Worm (Caenorhabditis elegans) whole organism, young adult: ENCODE measurements around the gene ZK809.5.

Source experiments
- C17E4.6 ChIP-seq: fragments of 200-800 bp; sonication (Bioruptor generic); IDR thresholded peaks from 2 replicates; pipeline ENCODE4 v1.3.6; 2022; ENCODE audit warnings: missing genetic modification reagents, missing genetic modification characterization, missing compliant biosample characterization
- D2030.7 ChIP-seq: fragments of 200-800 bp; sonication (Bioruptor generic); IDR thresholded peaks from 2 replicates; pipeline ENCODE4 v1.3.6; 2022; ENCODE audit warnings: missing genetic modification reagents, missing genetic modification characterization, missing compliant biosample characterization
- F33H1.4 ChIP-seq: fragments of 200-800 bp; sonication (Bioruptor generic); IDR thresholded peaks from 2 replicates; pipeline ENCODE4 v1.3.6; 2022; ENCODE audit warnings: missing genetic modification reagents, missing genetic modification characterization, missing compliant biosample characterization
- F37B4.10 ChIP-seq: fragments of 200-800 bp; sonication (Bioruptor generic); IDR thresholded peaks from 2 replicates; pipeline ENCODE4 v1.3.6; 2022; ENCODE audit warnings: missing genetic modification characterization, missing compliant biosample characterization
- F52B5.7 ChIP-seq: sonication (generic microtip); optimal IDR thresholded peaks from 2 replicates; lab custom pipeline; 2016; ENCODE audit warnings: mild to moderate bottlenecking, missing genetic modification characterization, missing compliant biosample characterization
- K12H6.12 ChIP-seq: fragments of 200-800 bp; sonication (Bioruptor generic); optimal IDR thresholded peaks from 2 replicates; lab custom pipeline; 2018; ENCODE audit warnings: mild to moderate bottlenecking, missing genetic modification characterization, missing compliant biosample characterization
- T26A5.8 ChIP-seq: sonication (generic microtip); optimal IDR thresholded peaks from 2 replicates; lab custom pipeline; 2016; ENCODE audit warnings: missing genetic modification characterization, missing compliant biosample characterization
- Y53G8AR.9 ChIP-seq: fragments of 200-800 bp; sonication (Bioruptor generic); conservative IDR thresholded peaks from 2 replicates; pipeline ENCODE4 v1.3.6; 2022; ENCODE audit warnings: missing genetic modification reagents, missing genetic modification characterization, missing compliant biosample characterization
- aptf-2 ChIP-seq: fragments of 200-800 bp; sonication (Bioruptor generic); conservative IDR thresholded peaks from 2 replicates; pipeline ENCODE4 v1.3.6; 2022; ENCODE audit warnings: missing genetic modification reagents, missing genetic modification characterization, missing compliant biosample characterization
- athp-1 ChIP-seq: sonication (generic microtip); optimal IDR thresholded peaks from 2 replicates; lab custom pipeline; 2017; ENCODE audit warnings: mild to moderate bottlenecking, missing genetic modification characterization, missing compliant biosample characterization
- attf-3 ChIP-seq: fragments of 200-800 bp; sonication (Bioruptor generic); conservative IDR thresholded peaks from 2 replicates; pipeline ENCODE4 v1.3.6; 2022; ENCODE audit warnings: missing genetic modification reagents, missing genetic modification characterization, missing compliant biosample characterization
- attf-5 ChIP-seq: fragments of 200-800 bp; sonication (Bioruptor generic); optimal IDR thresholded peaks from 2 replicates; lab custom pipeline; 2018; ENCODE audit warnings: mild to moderate bottlenecking, missing genetic modification characterization, missing compliant biosample characterization
- cebp-1 ChIP-seq, 2 experiments: fragments of 200-800 bp in 1 of 2; sonication (Bioruptor generic) in 1 of 2; sonication (generic microtip) in 1 of 2; IDR thresholded peaks in 1 of 2; optimal IDR thresholded peaks in 1 of 2; 2 replicates each; pipeline versions ENCODE4 v1.3.6 to Lab custom; 2017 to 2022; ENCODE audit warnings: missing compliant biosample characterization in 2 of 2, missing genetic modification characterization in 2 of 2, mild to moderate bottlenecking in 1 of 2, missing genetic modification reagents in 1 of 2, moderate library complexity in 1 of 2
- ceh-100 ChIP-seq: fragments of 200-800 bp; sonication (Bioruptor generic); IDR thresholded peaks from 2 replicates; pipeline ENCODE4 v1.3.6; 2022; ENCODE audit warnings: missing genetic modification reagents, missing genetic modification characterization, missing compliant biosample characterization
- ceh-27 ChIP-seq: fragments of 200-800 bp; sonication (Bioruptor generic); optimal IDR thresholded peaks from 2 replicates; lab custom pipeline; 2018; ENCODE audit warnings: mild to moderate bottlenecking, missing genetic modification characterization, moderate library complexity, missing compliant biosample characterization
- efl-1 ChIP-seq: fragments of 150-350 bp; optimal IDR thresholded peaks from 2 replicates; lab custom pipeline; 2014; ENCODE audit warnings: missing biosample characterization, missing genetic modification reagents, missing genetic modification characterization
- gei-17 ChIP-seq: fragments of 200-800 bp; sonication (Bioruptor generic); optimal IDR thresholded peaks from 2 replicates; lab custom pipeline; 2018; ENCODE audit warnings: mild to moderate bottlenecking, missing genetic modification characterization, missing compliant biosample characterization
- lag-1 ChIP-seq: fragments of 200-800 bp; sonication (Bioruptor generic); IDR thresholded peaks from 2 replicates; pipeline ENCODE4 v1.3.6; 2022; ENCODE audit warnings: missing genetic modification reagents, missing genetic modification characterization, missing compliant biosample characterization
- let-607 ChIP-seq, 2 experiments: fragments of 200-800 bp in 1 of 2; sonication (Bioruptor generic) in 1 of 2; sonication (generic microtip) in 1 of 2; optimal IDR thresholded peaks; 2 replicates each; lab custom pipeline; 2016 to 2018; ENCODE audit warnings: mild to moderate bottlenecking in 2 of 2, missing compliant biosample characterization in 2 of 2, missing genetic modification characterization in 2 of 2, moderate library complexity in 2 of 2, missing genotype in 1 of 2
- lin-35 ChIP-seq, 3 experiments: fragments of 150-350 bp in 2 of 3; sonication (generic microtip) in 1 of 3; optimal IDR thresholded peaks; 2 replicates each; lab custom pipeline; 2014 to 2018; ENCODE audit warnings: missing biosample characterization in 3 of 3, missing genetic modification characterization in 3 of 3, missing genetic modification reagents in 3 of 3
- lin-40 ChIP-seq: sonication (generic microtip); optimal IDR thresholded peaks from 2 replicates; lab custom pipeline; 2016; ENCODE audit warnings: missing genetic modification characterization, mild to moderate bottlenecking, missing compliant biosample characterization, missing genotype, missing genetic modification reagents
- lir-1 ChIP-seq: fragments of 200-800 bp; sonication (Bioruptor generic); conservative IDR thresholded peaks from 2 replicates; pipeline ENCODE4 v1.3.6; 2022; ENCODE audit warnings: missing genetic modification reagents, missing genetic modification characterization, missing compliant biosample characterization
- lsl-1 ChIP-seq: fragments of 200-800 bp; sonication (Bioruptor generic); optimal IDR thresholded peaks from 2 replicates; lab custom pipeline; 2018; ENCODE audit warnings: mild to moderate bottlenecking, missing genetic modification characterization, moderate library complexity, missing compliant biosample characterization
- lsy-27 ChIP-seq: sonication (generic microtip); optimal IDR thresholded peaks from 2 replicates; lab custom pipeline; 2017; ENCODE audit warnings: missing genetic modification characterization, mild to moderate bottlenecking, missing compliant biosample characterization, antibody characterized with exemption, missing genotype, borderline replicate concordance; ENCODE audit not compliant: insufficient read depth
- madf-6 ChIP-seq: fragments of 200-800 bp; sonication (Bioruptor generic); IDR thresholded peaks from 2 replicates; pipeline ENCODE4 v1.3.6; 2022; ENCODE audit warnings: missing genetic modification reagents, missing genetic modification characterization, missing compliant biosample characterization
- mcd-1 ChIP-seq: fragments of 200-800 bp; sonication (Bioruptor generic); IDR thresholded peaks from 2 replicates; pipeline ENCODE4 v1.3.6; 2022; ENCODE audit warnings: missing genetic modification reagents, missing genetic modification characterization, missing compliant biosample characterization
- mel-28 ChIP-seq: sonication (generic microtip); optimal IDR thresholded peaks from 2 replicates; lab custom pipeline; 2016; ENCODE audit warnings: borderline replicate concordance, mild to moderate bottlenecking, missing genetic modification characterization, missing compliant biosample characterization
- nhr-80 ChIP-seq: sonication (generic microtip); optimal IDR thresholded peaks from 2 replicates; lab custom pipeline; 2016; ENCODE audit warnings: missing genetic modification characterization, missing compliant biosample characterization
- nhr-90 ChIP-seq: sonication (generic microtip); optimal IDR thresholded peaks from 2 replicates; lab custom pipeline; 2016; ENCODE audit warnings: missing genotype, mild to moderate bottlenecking, missing genetic modification characterization, missing compliant biosample characterization
- rcor-1 ChIP-seq: fragments of 200-800 bp; sonication (Bioruptor generic); IDR thresholded peaks from 2 replicates; pipeline ENCODE4 v1.3.6; 2022; ENCODE audit warnings: missing genetic modification reagents, missing genetic modification characterization, missing compliant biosample characterization
- rpc-1 ChIP-seq, 2 experiments: fragments of 150-350 bp in 1 of 2; sonication (generic microtip) in 1 of 2; optimal IDR thresholded peaks; 2 replicates each; lab custom pipeline; 2014 to 2018; ENCODE audit warnings: missing biosample characterization in 1 of 2, missing genetic modification characterization in 1 of 2, missing genetic modification reagents in 1 of 2, missing genotype in 1 of 2
- zim-3 ChIP-seq: sonication (generic microtip); optimal IDR thresholded peaks from 2 replicates; lab custom pipeline; 2017; ENCODE audit warnings: mild to moderate bottlenecking, missing genetic modification characterization, moderate library complexity, missing compliant biosample characterization
- ztf-28 ChIP-seq: fragments of 200-800 bp; sonication (Bioruptor generic); IDR thresholded peaks from 2 replicates; pipeline ENCODE4 v1.3.6; 2022; ENCODE audit warnings: missing genetic modification reagents, missing genetic modification characterization, missing compliant biosample characterization
- ztf-3 ChIP-seq: fragments of 200-800 bp; sonication (Bioruptor generic); optimal IDR thresholded peaks from 2 replicates; lab custom pipeline; 2018; ENCODE audit warnings: mild to moderate bottlenecking, missing genetic modification characterization, missing compliant biosample characterization
- ztf-6 ChIP-seq: fragments of 200-800 bp; sonication (Bioruptor generic); IDR thresholded peaks from 2 replicates; pipeline ENCODE4 v1.3.6; 2022; ENCODE audit warnings: missing genetic modification reagents, missing genetic modification characterization, missing compliant biosample characterization

The ZK809.5 gene

ce11 chrIV:11623759-11624287 is 32.7 kb upstream of the ZK809.5 start:
- TF ChIP-seq athp-1, result no peak
- TF ChIP-seq nhr-80, result peak; percentile 66
- no peak for TF ChIP-seq ztf-28 (GFP tag; lab: Robert Waterston, UW)
- TF ChIP-seq cebp-1 (GFP tag; IDR thresholded peaks at IDR 0.05; lab: Robert Waterston, UW), result no peak
- TF ChIP-seq cebp-1 (tag; optimal IDR thresholded peaks at IDR 0.05; lab: Kevin White, UChicago), result peak; percentile 14
- no peak for TF ChIP-seq F37B4.10 (GFP tag; lab: Robert Waterston, UW)

ce11 chrIV:11625482-11625881 is 31.0 kb upstream of the ZK809.5 start, which contains the start of gene lys-5:
TSS of gene lys-5 (minus strand) at chrIV:11625582.
- no peak for TF ChIP-seq nhr-90 (tag; lab: Kevin White, UChicago)
- TF ChIP-seq, all 124 proteins: peak for 0

- TF ChIP-seq gei-17 (GFP tag; lab: Kevin White, UChicago) (no peak), F33H1.4 (GFP tag; lab: Robert Waterston, UW) (no peak), F52B5.7 (tag; lab: Kevin White, UChicago) (no peak), mel-28 (tag; lab: Kevin White, UChicago) (no peak), rpc-1 (optimal IDR thresholded peaks at IDR 0.05; lab: Kevin White, UChicago) (no peak), rpc-1 (tag; optimal IDR thresholded peaks at IDR 0.05; lab: Kevin White, UChicago) (no peak), lir-1 (GFP tag; lab: Robert Waterston, UW) (no peak), lsy-27 (tag; lab: Kevin White, UChicago) (no peak), T26A5.8 (tag; lab: Kevin White, UChicago) (no peak), Y53G8AR.9 (GFP tag; lab: Robert Waterston, UW) (no peak), nhr-90 (tag; lab: Kevin White, UChicago) (no peak), zim-3 (tag; lab: Kevin White, UChicago) (no peak), ztf-28 (GFP tag; lab: Robert Waterston, UW) (no peak), lin-35 (GFP tag; optimal IDR thresholded peaks at IDR 0.05; lab: Kevin White, UChicago) (no peak), ztf-6 (GFP tag; lab: Robert Waterston, UW) (no peak), aptf-2 (no peak), lag-1 (GFP tag; lab: Robert Waterston, UW) (no peak), K12H6.12 (tag; lab: Kevin White, UChicago) (no peak), cebp-1 (GFP tag; IDR thresholded peaks at IDR 0.05; lab: Robert Waterston, UW) (no peak), cebp-1 (tag; optimal IDR thresholded peaks at IDR 0.05; lab: Kevin White, UChicago) (no peak), C17E4.6 (GFP tag; lab: Robert Waterston, UW) (no peak)
These were observed 28.7 kb upstream of the ZK809.5 start, which contains the start of gene lys-6 for ce11 chrIV:11627847-11628246. TSS of gene lys-6 (minus strand) at chrIV:11627947.

ce11 chrIV:11631750-11632149 is 24.8 kb upstream of the ZK809.5 start, which contains the start of gene F58B3.4:
TSS of gene F58B3.4 (minus strand) at chrIV:11631850.
- no peak for TF ChIP-seq ztf-3 (GFP tag; lab: Kevin White, UChicago)
- TF ChIP-seq madf-6 (GFP tag; lab: Robert Waterston, UW), result peak; percentile 50

ce11 chrIV:11635437-11636408 is 20.8 kb upstream of the ZK809.5 start, which contains the start of gene mars-1:
TSS of gene mars-1 (minus strand) at chrIV:11635487.
- TF ChIP-seq C17E4.6 (GFP tag; lab: Robert Waterston, UW) (no peak), lin-40 (peak; percentile 18), rcor-1 (GFP tag; lab: Robert Waterston, UW) (peak; percentile 22; the same call in 1 of the 2 replicates), gei-17 (GFP tag; lab: Kevin White, UChicago) (no peak), K12H6.12 (tag; lab: Kevin White, UChicago) (peak; percentile 57), lin-35 (GFP tag; optimal IDR thresholded peaks at IDR 0.05; lab: Kevin White, UChicago) (peak in 1 of 3 experiments; percentile 23), let-607 (tag; optimal IDR thresholded peaks at IDR 0.05; lab: Kevin White, UChicago) (peak in 1 of 2 experiments; percentile 28), efl-1 (GFP tag; lab: Kevin White, UChicago) (peak; percentile 3), D2030.7 (GFP tag; lab: Robert Waterston, UW) (0 out of 2 replicates have a peak, but pooled peaks have one; percentile 19), mcd-1 (GFP tag; lab: Robert Waterston, UW) (peak; percentile 88), attf-5 (peak; percentile 54), cebp-1 (GFP tag; IDR thresholded peaks at IDR 0.05; lab: Robert Waterston, UW) (peak; percentile 48; the same call in 1 of the 2 replicates), cebp-1 (tag; optimal IDR thresholded peaks at IDR 0.05; lab: Kevin White, UChicago) (peak; percentile 94), lsl-1 (GFP tag; lab: Kevin White, UChicago) (peak; percentile 43), ceh-100 (peak; percentile 95), nhr-80 (peak; percentile 44), attf-3 (GFP tag; lab: Robert Waterston, UW) (no peak), ceh-27 (GFP tag; lab: Kevin White, UChicago) (peak; percentile 8)
